Worm (Caenorhabditis elegans) whole organism, L4 larva: Measurements from ENCODE around the gene E02A10.4.

ENCODE experiments used
- F44E2.7 ChIP-seq: fragments of 200-800 bp; sonication (Bioruptor generic); IDR thresholded peaks from 2 replicates; pipeline ENCODE4 v2.1.2; 2022; ENCODE audit warnings: missing genetic modification characterization, missing compliant biosample characterization
- Y105C5A.15 ChIP-seq: fragments of 200-800 bp; sonication (Bioruptor generic); IDR thresholded peaks from 2 replicates; pipeline ENCODE4 v1.3.6; 2022; ENCODE audit warnings: missing genetic modification characterization, missing compliant biosample characterization
- Y75B8A.6 ChIP-seq: fragments of 200-800 bp; sonication (Bioruptor generic); IDR thresholded peaks from 2 replicates; pipeline ENCODE4 v1.3.6; 2022; ENCODE audit warnings: missing genetic modification reagents, missing genetic modification characterization, missing compliant biosample characterization
- aha-1 ChIP-seq: fragments of 150-350 bp; peaks from one replicate; lab custom pipeline; 2014; ENCODE audit warnings: missing biosample characterization, missing genetic modification characterization
- ama-1 ChIP-seq: fragments of 150-350 bp; optimal IDR thresholded peaks from 2 replicates; lab custom pipeline; 2014; ENCODE audit warnings: inconsistent platforms, mixed read lengths
- ceh-28 ChIP-seq: fragments of 150-350 bp; optimal IDR thresholded peaks from 2 replicates; lab custom pipeline; 2014; ENCODE audit warnings: missing biosample characterization, missing genetic modification reagents, missing genetic modification characterization
- ces-1 ChIP-seq: fragments of 150-350 bp; sonication (generic microtip); optimal IDR thresholded peaks from 4 replicates; lab custom pipeline; 2014; ENCODE audit warnings: missing biosample characterization, missing genetic modification reagents, missing genetic modification characterization
- ctbp-1 ChIP-seq: fragments of 200-800 bp; sonication (Bioruptor generic); IDR thresholded peaks from 2 replicates; pipeline ENCODE4 v1.3.6; 2022; ENCODE audit warnings: missing genetic modification reagents, missing genetic modification characterization, missing compliant biosample characterization
- daf-12 ChIP-seq: fragments of 150-350 bp; optimal IDR thresholded peaks from 2 replicates; lab custom pipeline; 2014; ENCODE audit warnings: missing biosample characterization, missing genetic modification reagents, missing genetic modification characterization
- dmd-8 ChIP-seq: fragments of 200-800 bp; sonication (Bioruptor generic); IDR thresholded peaks from 2 replicates; pipeline ENCODE4 v1.3.6; 2022; ENCODE audit warnings: missing genetic modification characterization, missing compliant biosample characterization
- egl-27 ChIP-seq: sonication (generic microtip); optimal IDR thresholded peaks from 3 replicates; lab custom pipeline; 2017; ENCODE audit warnings: missing biosample characterization, missing genetic modification reagents, missing genetic modification characterization
- hif-1 ChIP-seq, 2 experiments: sonication (generic microtip); optimal IDR thresholded peaks; 2 replicates each; lab custom pipeline; 2016 to 2017; ENCODE audit warnings: missing compliant biosample characterization in 2 of 2, missing genetic modification characterization in 2 of 2, missing genetic modification reagents in 2 of 2, missing genotype in 2 of 2, mild to moderate bottlenecking in 1 of 2
- hlh-30 ChIP-seq: sonication (generic microtip); optimal IDR thresholded peaks from 2 replicates; lab custom pipeline; 2017; ENCODE audit warnings: antibody characterized with exemption, mild to moderate bottlenecking, missing genetic modification characterization, missing compliant biosample characterization; ENCODE audit not compliant: insufficient read depth
- lin-1 ChIP-seq: fragments of 200-800 bp; sonication (Bioruptor generic); IDR thresholded peaks from 2 replicates; pipeline ENCODE4 v1.3.6; 2022; ENCODE audit warnings: missing genetic modification reagents, missing genetic modification characterization, missing compliant biosample characterization
- lin-13 ChIP-seq: fragments of 150-350 bp; optimal IDR thresholded peaks from 2 replicates; lab custom pipeline; 2014; ENCODE audit warnings: missing biosample characterization, missing genetic modification reagents, missing genetic modification characterization
- lin-38 ChIP-seq: fragments of 200-800 bp; sonication (Bioruptor generic); IDR thresholded peaks from 2 replicates; pipeline ENCODE4 v1.3.6; 2022; ENCODE audit warnings: missing genetic modification reagents, missing genetic modification characterization, missing compliant biosample characterization
- mdl-1 ChIP-seq, 2 experiments: fragments of 150-350 bp in 1 of 2; sonication (generic microtip) in 1 of 2; optimal IDR thresholded peaks; 2 replicates each; lab custom pipeline; 2014 to 2017; ENCODE audit warnings: missing biosample characterization in 2 of 2, missing genetic modification characterization in 2 of 2
- mxl-2 ChIP-seq: fragments of 200-800 bp; sonication (Bioruptor generic); conservative IDR thresholded peaks from 2 replicates; pipeline ENCODE4 v1.3.6; 2022; ENCODE audit warnings: missing genetic modification reagents, missing genetic modification characterization, missing compliant biosample characterization
- nhr-10 ChIP-seq: fragments of 150-350 bp; optimal IDR thresholded peaks from 2 replicates; lab custom pipeline; 2014; ENCODE audit warnings: missing biosample characterization, missing genetic modification characterization
- nhr-102 ChIP-seq: sonication (generic microtip); optimal IDR thresholded peaks from 2 replicates; lab custom pipeline; 2016; ENCODE audit warnings: mild to moderate bottlenecking, missing genetic modification characterization, moderate library complexity, missing compliant biosample characterization
- nhr-11 ChIP-seq: fragments of 150-350 bp; optimal IDR thresholded peaks from 2 replicates; lab custom pipeline; 2014; ENCODE audit warnings: missing biosample characterization, missing genetic modification characterization
- nhr-25 ChIP-seq: sonication (generic microtip); optimal IDR thresholded peaks from 2 replicates; lab custom pipeline; 2017; ENCODE audit warnings: missing genetic modification characterization, mild to moderate bottlenecking, missing compliant biosample characterization, antibody characterized with exemption, moderate library complexity, borderline replicate concordance; ENCODE audit not compliant: insufficient read depth
- nhr-28 ChIP-seq: fragments of 150-350 bp; optimal IDR thresholded peaks from 2 replicates; lab custom pipeline; 2014; ENCODE audit warnings: missing biosample characterization, missing genetic modification characterization
- nhr-48 ChIP-seq: sonication (generic microtip); optimal IDR thresholded peaks from 2 replicates; lab custom pipeline; 2016; ENCODE audit warnings: mild to moderate bottlenecking, missing genetic modification characterization, missing compliant biosample characterization
- nhr-77 ChIP-seq: fragments of 150-350 bp; optimal IDR thresholded peaks from 2 replicates; lab custom pipeline; 2014; ENCODE audit warnings: missing biosample characterization, missing genetic modification characterization
- php-3 ChIP-seq: fragments of 200-800 bp; sonication (Bioruptor generic); IDR thresholded peaks from 2 replicates; pipeline ENCODE4 v1.3.6; 2022; ENCODE audit warnings: missing genetic modification reagents, missing genetic modification characterization, missing compliant biosample characterization
- pqm-1 ChIP-seq: sonication (generic microtip); optimal IDR thresholded peaks from 2 replicates; lab custom pipeline; 2017; ENCODE audit warnings: missing biosample characterization, missing genetic modification characterization
- rbr-2 ChIP-seq: sonication (generic microtip); optimal IDR thresholded peaks from 2 replicates; lab custom pipeline; 2016; ENCODE audit warnings: missing genotype, missing genetic modification characterization, missing compliant biosample characterization
- skn-1 ChIP-seq: fragments of 150-350 bp; optimal IDR thresholded peaks from 2 replicates; lab custom pipeline; 2014; ENCODE audit warnings: missing biosample characterization, missing genetic modification characterization
- snpc-1.2 ChIP-seq: fragments of 200-800 bp; sonication (Bioruptor generic); IDR thresholded peaks from 2 replicates; pipeline ENCODE4 v1.3.6; 2022; ENCODE audit warnings: missing genetic modification reagents, missing genetic modification characterization, missing compliant biosample characterization
- snpc-4 ChIP-seq: fragments of 150-350 bp; optimal IDR thresholded peaks from 2 replicates; lab custom pipeline; 2014; ENCODE audit warnings: missing biosample characterization, missing genetic modification characterization
- spr-3 ChIP-seq: fragments of 200-800 bp; sonication (Bioruptor generic); optimal IDR thresholded peaks from 2 replicates; lab custom pipeline; 2018; ENCODE audit warnings: mild to moderate bottlenecking, missing genetic modification characterization, missing compliant biosample characterization
- tag-97 ChIP-seq: fragments of 200-800 bp; sonication (Bioruptor generic); IDR thresholded peaks from 2 replicates; pipeline ENCODE4 v1.3.6; 2022; ENCODE audit warnings: missing genetic modification characterization, missing compliant biosample characterization
- unc-39 ChIP-seq: sonication (generic microtip); optimal IDR thresholded peaks from 2 replicates; lab custom pipeline; 2017; ENCODE audit warnings: missing biosample characterization, missing genetic modification characterization
- unc-62 ChIP-seq, 3 experiments: fragments of 150-350 bp in 1 of 3; sonication (generic microtip); optimal IDR thresholded peaks in 2 of 3; peaks in 1 of 3; 1 replicate in 1 of 3; 2 replicates in 2 of 3; lab custom pipeline; 2014 to 2017; ENCODE audit warnings: missing biosample characterization in 3 of 3, missing genetic modification characterization in 3 of 3, missing genetic modification reagents in 3 of 3, missing genotype in 1 of 3
- zfp-2 ChIP-seq: sonication (generic microtip); optimal IDR thresholded peaks from 2 replicates; lab custom pipeline; 2016; ENCODE audit warnings: mild to moderate bottlenecking, missing genetic modification characterization, missing compliant biosample characterization
- zip-11 ChIP-seq: fragments of 200-800 bp; sonication (Bioruptor generic); IDR thresholded peaks from 2 replicates; pipeline ENCODE4 v1.3.6; 2022; ENCODE audit warnings: missing genetic modification characterization, missing compliant biosample characterization

The E02A10.4 gene

DNA sequence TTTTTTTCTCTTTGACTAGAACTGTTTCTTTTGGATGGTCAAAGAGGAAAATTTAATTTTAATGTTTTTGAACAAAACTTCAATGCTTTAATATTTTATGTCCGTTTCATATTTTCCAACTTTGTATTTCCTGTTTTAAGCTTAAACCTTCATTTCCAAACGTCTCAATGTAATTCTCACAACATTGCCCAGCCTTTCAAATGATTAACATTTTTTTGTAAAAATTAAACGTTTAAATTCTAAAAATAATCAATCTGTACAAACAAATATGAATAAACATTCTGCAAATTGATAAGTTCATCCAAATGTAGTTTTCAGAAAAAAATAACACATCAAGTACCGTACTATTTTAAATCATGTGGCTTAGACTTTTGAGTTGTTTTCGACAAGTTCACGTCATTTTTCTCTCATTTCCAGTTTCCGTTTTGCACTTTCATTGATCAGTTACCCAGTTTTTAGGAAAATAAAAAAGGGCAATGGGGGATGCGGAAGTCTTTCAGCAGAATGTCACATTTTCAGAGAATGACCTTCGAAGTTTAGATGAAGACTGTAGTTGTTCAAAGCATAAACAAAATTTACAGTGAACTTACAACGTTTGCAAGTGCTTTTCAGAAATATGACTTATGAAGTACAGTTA, 24.9 kb downstream of the E02A10.4 start (continued):
- TF ChIP-seq tag-97 (GFP tag; lab: Robert Waterston, UW), result no peak
- TF ChIP-seq pqm-1, result no peak
- TF ChIP-seq php-3 (GFP tag; lab: Robert Waterston, UW), result no peak
- TF ChIP-seq nhr-28 (tag; lab: Kevin White, UChicago), result peak; percentile 17
- TF ChIP-seq lin-38, result no peak
- TF ChIP-seq ctbp-1 (GFP tag; lab: Robert Waterston, UW), result no peak
- TF ChIP-seq lin-1 (GFP tag; lab: Robert Waterston, UW), result no peak
- TF ChIP-seq nhr-25 (tag; lab: Kevin White, UChicago), result peak; percentile 8
- TF ChIP-seq hif-1 (tag; optimal IDR thresholded peaks at IDR 0.05; lab: Kevin White, UChicago), result no peak
- TF ChIP-seq nhr-10 (tag; lab: Kevin White, UChicago), result peak; percentile 71
- TF ChIP-seq skn-1, result no peak
- no peak for TF ChIP-seq zip-11 (GFP tag; lab: Robert Waterston, UW)
- TF ChIP-seq snpc-4 (tag; lab: Kevin White, UChicago), result no peak
- TF ChIP-seq unc-39 (tag; lab: Kevin White, UChicago), result no peak
- no peak for TF ChIP-seq dmd-8 (GFP tag; lab: Robert Waterston, UW)
- no peak for TF ChIP-seq nhr-48 (tag; lab: Kevin White, UChicago)
- TF ChIP-seq spr-3 (GFP tag; lab: Kevin White, UChicago), result no peak
- no peak for TF ChIP-seq ceh-28 (tag; lab: Kevin White, UChicago)
- TF ChIP-seq daf-12, result no peak
- peak; percentile 65 for TF ChIP-seq aha-1 (tag; lab: Kevin White, UChicago)
- TF ChIP-seq F44E2.7, result no peak
- TF ChIP-seq lin-13, result no peak
- TF ChIP-seq nhr-77, result no peak
- TF ChIP-seq rbr-2, result peak; percentile 22
- TF ChIP-seq ama-1 (lab: Kevin White, UChicago), result peak; percentile 53
- no peak for TF ChIP-seq Y105C5A.15 (GFP tag; lab: Robert Waterston, UW)
- no peak for TF ChIP-seq ces-1 (GFP tag; lab: Kevin White, UChicago)
- TF ChIP-seq unc-62 (GFP tag; optimal IDR thresholded peaks at IDR 0.05 in 1 of 2; lab: Kevin White, UChicago), result peak in 1 of 2 experiments; percentile 99
- no peak for TF ChIP-seq unc-62 (tag; optimal IDR thresholded peaks at IDR 0.05; lab: Kevin White, UChicago)
- peak; percentile 32 for TF ChIP-seq hlh-30 (tag; lab: Kevin White, UChicago)
- TF ChIP-seq egl-27 (tag; lab: Kevin White, UChicago), result no peak
- no peak for TF ChIP-seq zfp-2 (tag; lab: Kevin White, UChicago)
- TF ChIP-seq snpc-1.2 (GFP tag; lab: Robert Waterston, UW), result no peak
- TF ChIP-seq mxl-2 (GFP tag; lab: Robert Waterston, UW), result no peak
- peak; percentile 4 for TF ChIP-seq nhr-102 (tag; lab: Kevin White, UChicago)
- TF ChIP-seq mdl-1 (tag; optimal IDR thresholded peaks at IDR 0.05; lab: Kevin White, UChicago), result peak in 1 of 2 experiments; percentile 38

DNA sequence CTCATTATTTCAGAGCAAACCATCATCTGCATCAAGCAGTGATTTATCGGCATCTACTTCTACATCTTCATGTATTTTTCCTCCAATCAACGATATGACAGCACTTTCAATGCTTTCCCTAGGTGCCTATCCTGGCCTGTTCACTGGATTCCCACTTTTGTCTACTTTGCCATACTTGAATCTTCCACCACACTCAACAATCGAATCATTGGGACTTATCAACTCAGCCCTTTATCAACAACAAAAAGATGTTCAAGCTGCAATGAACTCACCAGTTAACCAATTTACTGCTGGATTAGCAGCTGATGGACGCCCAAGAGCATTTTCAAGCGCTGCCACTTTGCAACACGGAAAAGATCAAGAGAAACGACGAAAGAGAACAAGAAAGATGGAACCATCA, 26.5 kb downstream of the E02A10.4 start:
- TF ChIP-seq Y75B8A.6 (GFP tag; lab: Robert Waterston, UW), result no peak
- TF ChIP-seq unc-62 (GFP tag; optimal IDR thresholded peaks at IDR 0.05 in 1 of 2; lab: Kevin White, UChicago), result peak in 1 of 2 experiments; percentile 98
- no peak for TF ChIP-seq unc-62 (tag; optimal IDR thresholded peaks at IDR 0.05; lab: Kevin White, UChicago)

DNA sequence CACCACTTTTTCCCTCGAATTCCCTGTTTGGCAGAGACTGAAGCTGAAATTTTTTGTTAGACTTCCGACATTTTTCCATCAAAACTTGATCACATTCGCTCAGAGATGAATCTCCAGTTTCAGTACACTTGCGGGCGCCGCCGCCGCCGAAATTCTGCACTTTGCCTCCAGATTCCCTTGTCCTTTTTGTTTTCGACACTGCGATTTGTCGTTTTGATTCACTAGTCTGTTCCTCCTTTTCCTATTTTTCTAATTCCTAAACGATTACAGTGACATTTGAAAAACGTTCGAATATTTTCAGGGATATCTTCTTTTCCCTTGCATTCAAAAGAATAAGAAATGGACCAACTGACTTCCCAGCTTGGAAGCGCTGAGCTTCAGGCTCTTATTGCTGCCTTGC, 27.0 kb downstream of the E02A10.4 start, which contains the start of gene F45D3.2:
TSS of gene F45D3.2 (plus strand) at position 301 of the 400 bp plus-strand sequence.
- no peak for TF ChIP-seq nhr-11
- TF ChIP-seq aha-1 (tag; lab: Kevin White, UChicago), result peak; percentile 29
- no peak for TF ChIP-seq nhr-102 (tag; lab: Kevin White, UChicago)
- no peak for TF ChIP-seq unc-39 (tag; lab: Kevin White, UChicago)
